Worm (Caenorhabditis elegans): Measurements from ENCODE around the gene F36A4.1.

The F36A4.1 gene

ce11 chrIV:4317638-4318037, 45.4 kb downstream of the F36A4.1 start:
- TF ChIP-seq cebp-1 (GFP tag; IDR thresholded peaks at IDR 0.05) (peak; percentile 75), cebp-1 (tag; optimal IDR thresholded peaks at IDR 0.05) (peak; percentile 79), F39B2.1 (GFP tag; IDR thresholded peaks at IDR 0.05) (no peak)

ce11 chrIV:4318056-4318455, 45.8 kb downstream of the F36A4.1 start:
- TF ChIP-seq snpc-1.3 (tag; optimal IDR thresholded peaks at IDR 0.05; ENCODE audit: insufficient read depth) (no peak), cebp-1 (GFP tag; IDR thresholded peaks at IDR 0.05) (peak; percentile 77), cebp-1 (tag; optimal IDR thresholded peaks at IDR 0.05) (peak; percentile 95), ceh-91 (GFP tag; IDR thresholded peaks at IDR 0.05) (no peak)

- no peak for TF ChIP-seq fkh-3 (tag; optimal IDR thresholded peaks at IDR 0.05)
- no peak for TF ChIP-seq let-526 (GFP tag; IDR thresholded peaks at IDR 0.05)
- TF ChIP-seq aptf-3 (GFP tag; IDR thresholded peaks at IDR 0.05), result no peak
- no peak for TF ChIP-seq gei-17 (GFP tag; optimal IDR thresholded peaks at IDR 0.05)
- TF ChIP-seq ztf-22 (GFP tag; optimal IDR thresholded peaks at IDR 0.05), result no peak
Measured at ce11 chrIV:4319473-4319872, 47.2 kb downstream of the F36A4.1 start.
